Worm (Caenorhabditis elegans) whole organism, midembryonic: ENCODE measurements around the gene math-10.

ENCODE experiments used
- T22C8.4 ChIP-seq: fragments of 200-800 bp; sonication (Bioruptor generic); IDR thresholded peaks from 2 replicates; pipeline ENCODE4 v1.3.6; 2022; ENCODE audit warnings: missing genetic modification characterization, missing compliant biosample characterization
- cog-1 ChIP-seq: sonication (generic microtip); optimal IDR thresholded peaks from 2 replicates; lab custom pipeline; 2016; ENCODE audit warnings: missing genetic modification characterization, missing compliant biosample characterization
- flt-1 ChIP-seq: fragments of 200-800 bp; sonication (Bioruptor generic); IDR thresholded peaks from 2 replicates; pipeline ENCODE4 v1.3.6; 2022; ENCODE audit warnings: missing genetic modification characterization, missing compliant biosample characterization
- klf-2 ChIP-seq: fragments of 200-800 bp; sonication (Bioruptor generic); conservative IDR thresholded peaks from 2 replicates; pipeline ENCODE4 v1.3.6; 2022; ENCODE audit warnings: missing genetic modification reagents, missing genetic modification characterization, missing compliant biosample characterization
- med-1 ChIP-seq: sonication (generic microtip); optimal IDR thresholded peaks from 2 replicates; lab custom pipeline; 2017; ENCODE audit warnings: missing genetic modification characterization, mild to moderate bottlenecking, missing compliant biosample characterization, antibody characterized with exemption, missing genetic modification reagents; ENCODE audit not compliant: insufficient read depth
- ref-1 ChIP-seq: fragments of 200-800 bp; sonication (Bioruptor generic); conservative IDR thresholded peaks from 2 replicates; pipeline ENCODE4 v1.3.6; 2022; ENCODE audit warnings: missing genetic modification reagents, missing genetic modification characterization, missing compliant biosample characterization
- tab-1 ChIP-seq: fragments of 200-800 bp; sonication (Bioruptor generic); IDR thresholded peaks from 2 replicates; pipeline ENCODE4 v1.3.6; 2022; ENCODE audit warnings: missing genetic modification characterization, missing compliant biosample characterization
- ztf-23 ChIP-seq: fragments of 200-800 bp; sonication (Bioruptor generic); IDR thresholded peaks from 2 replicates; pipeline ENCODE4 v1.3.6; 2022; ENCODE audit warnings: missing genetic modification reagents, missing genetic modification characterization, missing compliant biosample characterization
- ztf-29 ChIP-seq: fragments of 200-800 bp; sonication (Bioruptor generic); IDR thresholded peaks from 2 replicates; pipeline ENCODE4 v1.3.6; 2022; ENCODE audit warnings: missing genetic modification reagents, missing genetic modification characterization, missing compliant biosample characterization

The math-10 gene

ce11 chrII:1901981-1902380, 30.6 kb downstream of the math-10 start, which contains the start of gene math-23:
Gene math-23, plus strand, starts transcription at chrII:1902281.
- TF ChIP-seq cog-1 (tag; lab: Kevin White, UChicago) (no peak), klf-2 (no peak), tab-1 (no peak), ztf-23 (GFP tag; lab: Robert Waterston, UW) (no peak), med-1 (GFP tag; lab: Kevin White, UChicago) (no peak), ztf-29 (no peak), flt-1 (GFP tag; lab: Robert Waterston, UW) (no peak), ref-1 (GFP tag; lab: Robert Waterston, UW) (no peak), T22C8.4 (no peak)

ce11 chrII:1905104-1905503, 33.8 kb downstream of the math-10 start, which contains the start of gene math-22:
Gene math-22, plus strand, starts transcription at chrII:1905404.
- TF ChIP-seq ztf-29 (no peak), klf-2 (no peak), ztf-23 (GFP tag; lab: Robert Waterston, UW) (no peak), ref-1 (GFP tag; lab: Robert Waterston, UW) (no peak), med-1 (GFP tag; lab: Kevin White, UChicago) (no peak), T22C8.4 (no peak), cog-1 (tag; lab: Kevin White, UChicago) (no peak), tab-1 (no peak), flt-1 (GFP tag; lab: Robert Waterston, UW) (no peak)

- TF ChIP-seq T22C8.4 (no peak), ztf-23 (GFP tag; lab: Robert Waterston, UW) (no peak), klf-2 (no peak), cog-1 (tag; lab: Kevin White, UChicago) (no peak), med-1 (GFP tag; lab: Kevin White, UChicago) (no peak), ref-1 (GFP tag; lab: Robert Waterston, UW) (no peak), ztf-29 (no peak), tab-1 (no peak), flt-1 (GFP tag; lab: Robert Waterston, UW) (no peak)
Measured at ce11 chrII:1912741-1913140, 41.4 kb downstream of the math-10 start, which contains the start of gene math-31. Gene math-31, minus strand, starts transcription at chrII:1912841.

ce11 chrII:1917862-1918261, 46.5 kb downstream of the math-10 start, which contains the start of gene bath-4:
Gene bath-4, minus strand, starts transcription at chrII:1917962.
- TF ChIP-seq ref-1 (GFP tag; lab: Robert Waterston, UW) (no peak), flt-1 (GFP tag; lab: Robert Waterston, UW) (no peak), tab-1 (no peak), ztf-29 (no peak), T22C8.4 (no peak), ztf-23 (GFP tag; lab: Robert Waterston, UW) (no peak), cog-1 (tag; lab: Kevin White, UChicago) (no peak), med-1 (GFP tag; lab: Kevin White, UChicago) (no peak), klf-2 (no peak)

- TF ChIP-seq flt-1 (GFP tag; lab: Robert Waterston, UW) (no peak), ztf-23 (GFP tag; lab: Robert Waterston, UW) (no peak)
Measured at ce11 chrII:1921018-1921417, 49.7 kb downstream of the math-10 start, which contains the start of gene bath-7. Gene bath-7, minus strand, starts transcription at chrII:1921118.

ce11 chrII:1922665-1923187, 51.4 kb downstream of the math-10 start, which contains the start of the genes bath-2 and F52C6.4:
Gene bath-2, minus strand, starts transcription at chrII:1922765.
Gene F52C6.4, plus strand, starts transcription at chrII:1923137.
- TF ChIP-seq flt-1 (GFP tag; lab: Robert Waterston, UW) (no peak), ztf-29 (no peak), tab-1 (no peak), ztf-23 (GFP tag; lab: Robert Waterston, UW) (no peak), med-1 (GFP tag; lab: Kevin White, UChicago) (no peak), T22C8.4 (no peak), cog-1 (tag; lab: Kevin White, UChicago) (no peak), ref-1 (GFP tag; lab: Robert Waterston, UW) (no peak), klf-2 (no peak)
